Fruit fly (Drosophila melanogaster): ENCODE results near the gene Nnk.
A peak's percentile ranks its signal among the peaks of the same experiment; 100 is the strongest.

Gene Nnk

dm6 chr3R:17809014-17809413 is 4.0 kb upstream of the Nnk start, which contains the start of gene Odj (continued):
- peak; percentile 24 for TF ChIP-seq CG34376 (GFP tag; optimal IDR thresholded peaks at IDR 0.05)
- TF ChIP-seq CG5953 (GFP tag; IDR thresholded peaks at IDR 0.05), result no peak
- peak; percentile 41 for TF ChIP-seq nmo (GFP tag; optimal IDR thresholded peaks at IDR 0.05)
- no peak for TF ChIP-seq cad (GFP tag; optimal IDR thresholded peaks at IDR 0.05)
- TF ChIP-seq fd64A (GFP tag; optimal IDR thresholded peaks at IDR 0.05), result no peak
- no peak for TF ChIP-seq CG7987 (GFP tag; optimal IDR thresholded peaks at IDR 0.05)
- TF ChIP-seq kay (GFP tag; optimal IDR thresholded peaks at IDR 0.05), result no peak
- TF ChIP-seq CG32532 (GFP tag; IDR thresholded peaks at IDR 0.05), result no peak; the same call in 1 of the 2 replicates
- TF ChIP-seq CG2116 (GFP tag; optimal IDR thresholded peaks at IDR 0.05), result peak; percentile 81
- TF ChIP-seq CG6654 (GFP tag; optimal IDR thresholded peaks at IDR 0.05), result no peak
- no peak for TF ChIP-seq gcm (GFP tag; optimal IDR thresholded peaks at IDR 0.05)
- no peak for TF ChIP-seq CG13624 (GFP tag; optimal IDR thresholded peaks at IDR 0.05)
- TF ChIP-seq Blimp-1 (GFP tag; optimal IDR thresholded peaks at IDR 0.05), result no peak
- TF ChIP-seq CG13296 (GFP tag; optimal IDR thresholded peaks at IDR 0.05), result no peak
- no peak for TF ChIP-seq Mad (GFP tag; optimal IDR thresholded peaks at IDR 0.05)
- TF ChIP-seq bowl (GFP tag; IDR thresholded peaks at IDR 0.05), result no peak
- TF ChIP-seq Adf1 (GFP tag; IDR thresholded peaks at IDR 0.05), result no peak
- no peak for TF ChIP-seq CG11560 (tag; IDR thresholded peaks at IDR 0.05)
- no peak for TF ChIP-seq CG10147 (GFP tag; optimal IDR thresholded peaks at IDR 0.05)
- no peak for TF ChIP-seq D19B (GFP tag; optimal IDR thresholded peaks at IDR 0.05)
- TF ChIP-seq gfzf (GFP tag; optimal IDR thresholded peaks at IDR 0.05), result peak; percentile 47
- no peak for TF ChIP-seq CG7556 (GFP tag; optimal IDR thresholded peaks at IDR 0.05)
- no peak for TF ChIP-seq CG4854 (GFP tag; optimal IDR thresholded peaks at IDR 0.05)
- peak; percentile 94 for TF ChIP-seq knrl (GFP tag; IDR thresholded peaks at IDR 0.05; ENCODE audit: partially characterized antibody)
- no peak for TF ChIP-seq ERR (GFP tag; optimal IDR thresholded peaks at IDR 0.05)
- TF ChIP-seq nom (GFP tag; optimal IDR thresholded peaks at IDR 0.05), result no peak
- no peak for TF ChIP-seq CG3838 (GFP tag; optimal IDR thresholded peaks at IDR 0.05)
- TF ChIP-seq CG11093 (GFP tag; IDR thresholded peaks at IDR 0.05), result no peak
- TF ChIP-seq Deaf1 (tag; optimal IDR thresholded peaks at IDR 0.05), result no peak
- TF ChIP-seq tap (tag; optimal IDR thresholded peaks at IDR 0.05), result no peak
- peak; percentile 17 for TF ChIP-seq sug (tag; optimal IDR thresholded peaks at IDR 0.05)
- TF ChIP-seq vfl (GFP tag; optimal IDR thresholded peaks at IDR 0.05), result no peak
- TF ChIP-seq yki (optimal IDR thresholded peaks at IDR 0.05), result no peak
- no peak for TF ChIP-seq CG8478 (optimal IDR thresholded peaks at IDR 0.05)
- TF ChIP-seq tll (GFP tag; optimal IDR thresholded peaks at IDR 0.05), result no peak
- no peak for TF ChIP-seq Eip74EF (GFP tag; optimal IDR thresholded peaks at IDR 0.05)
- TF ChIP-seq gce (GFP tag; IDR thresholded peaks at IDR 0.05), result no peak
- TF ChIP-seq CG7963 (GFP tag; IDR thresholded peaks at IDR 0.05; ENCODE audit: partially characterized antibody), result peak; percentile 74
- TF ChIP-seq Elba2 (GFP tag; optimal IDR thresholded peaks at IDR 0.05), result no peak
- TF ChIP-seq abd-A (tag; optimal IDR thresholded peaks at IDR 0.05), result no peak
- TF ChIP-seq wdn (GFP tag; IDR thresholded peaks at IDR 0.05), result no peak
- TF ChIP-seq CG11723 (GFP tag; optimal IDR thresholded peaks at IDR 0.05), result no peak
- TF ChIP-seq CG6765 (GFP tag; optimal IDR thresholded peaks at IDR 0.05), result no peak
- TF ChIP-seq ewg (GFP tag; optimal IDR thresholded peaks at IDR 0.05), result peak; percentile 52
- no peak for TF ChIP-seq cg (GFP tag; optimal IDR thresholded peaks at IDR 0.05)
- no peak for TF ChIP-seq ac (GFP tag; optimal IDR thresholded peaks at IDR 0.05)
- TF ChIP-seq CG6854 (GFP tag; optimal IDR thresholded peaks at IDR 0.05), result no peak
- peak; percentile 95 for TF ChIP-seq Scr (GFP tag; IDR thresholded peaks at IDR 0.05; ENCODE audit: partially characterized antibody)
- no peak for TF ChIP-seq CG33557 (GFP tag; optimal IDR thresholded peaks at IDR 0.05)
- TF ChIP-seq Dfd (GFP tag; optimal IDR thresholded peaks at IDR 0.05), result no peak
- no peak for TF ChIP-seq CG11398 (GFP tag; optimal IDR thresholded peaks at IDR 0.05)
